Worm (Caenorhabditis elegans) whole organism, late embryonic: ENCODE data around the gene B0393.5.

Experiments
- C08G9.2 ChIP-seq: sonication (generic microtip); optimal IDR thresholded peaks from 2 replicates; lab custom pipeline; 2016; ENCODE audit warnings: mild to moderate bottlenecking, missing genetic modification characterization, moderate library complexity, missing compliant biosample characterization
- C38D4.7 ChIP-seq: fragments of 200-800 bp; sonication (Bioruptor generic); optimal IDR thresholded peaks from 2 replicates; lab custom pipeline; 2018; ENCODE audit warnings: mild to moderate bottlenecking, missing genetic modification characterization, moderate library complexity, missing compliant biosample characterization
- K02D7.2 ChIP-seq: sonication (generic microtip); optimal IDR thresholded peaks from 2 replicates; lab custom pipeline; 2017; ENCODE audit warnings: mild to moderate bottlenecking, missing genetic modification characterization, missing compliant biosample characterization
- K09A11.1 ChIP-seq: sonication (generic microtip); optimal IDR thresholded peaks from 2 replicates; lab custom pipeline; 2017; ENCODE audit warnings: antibody characterized with exemption, mild to moderate bottlenecking, missing genetic modification characterization, missing compliant biosample characterization; ENCODE audit not compliant: insufficient read depth
- T23F11.4 ChIP-seq: fragments of 200-800 bp; sonication (Bioruptor generic); optimal IDR thresholded peaks from 2 replicates; lab custom pipeline; 2018; ENCODE audit warnings: mild to moderate bottlenecking, missing genetic modification characterization, missing compliant biosample characterization
- Y22D7AL.16 ChIP-seq: sonication (generic microtip); optimal IDR thresholded peaks from 2 replicates; lab custom pipeline; 2016; ENCODE audit warnings: missing genetic modification characterization, missing compliant biosample characterization
- ceh-14 ChIP-seq: sonication (generic microtip); optimal IDR thresholded peaks from 2 replicates; lab custom pipeline; 2016; ENCODE audit warnings: missing genotype, missing genetic modification characterization, missing compliant biosample characterization
- ceh-18 ChIP-seq: sonication (generic microtip); optimal IDR thresholded peaks from 2 replicates; lab custom pipeline; 2016; ENCODE audit warnings: missing genetic modification characterization, missing compliant biosample characterization
- ceh-19 ChIP-seq: fragments of 200-800 bp; sonication (Bioruptor generic); optimal IDR thresholded peaks from 2 replicates; lab custom pipeline; 2018; ENCODE audit warnings: mild to moderate bottlenecking, missing genetic modification characterization, missing compliant biosample characterization
- ceh-2 ChIP-seq: sonication (generic microtip); optimal IDR thresholded peaks from 2 replicates; lab custom pipeline; 2016; ENCODE audit warnings: missing genotype, missing genetic modification characterization, missing compliant biosample characterization
- ceh-24 ChIP-seq: sonication (generic microtip); optimal IDR thresholded peaks from 2 replicates; lab custom pipeline; 2016; ENCODE audit warnings: mild to moderate bottlenecking, missing genetic modification characterization, missing compliant biosample characterization
- ceh-30 ChIP-seq: fragments of 150-350 bp; optimal IDR thresholded peaks from 2 replicates; lab custom pipeline; 2014; ENCODE audit warnings: missing biosample characterization, missing genetic modification characterization
- ceh-31 ChIP-seq: sonication (generic microtip); optimal IDR thresholded peaks from 2 replicates; lab custom pipeline; 2016; ENCODE audit warnings: missing genetic modification characterization, missing compliant biosample characterization
- ceh-48 ChIP-seq: sonication (generic microtip); optimal IDR thresholded peaks from 2 replicates; lab custom pipeline; 2016; ENCODE audit warnings: missing genetic modification characterization, inconsistent platforms, missing compliant biosample characterization
- ceh-6 ChIP-seq: fragments of 200-800 bp; sonication (Bioruptor generic); optimal IDR thresholded peaks from 2 replicates; lab custom pipeline; 2018; ENCODE audit warnings: mild to moderate bottlenecking, missing genetic modification characterization, missing compliant biosample characterization
- ceh-9 ChIP-seq: sonication (generic microtip); optimal IDR thresholded peaks from 2 replicates; lab custom pipeline; 2016; ENCODE audit warnings: mild to moderate bottlenecking, missing genetic modification characterization, inconsistent platforms, missing compliant biosample characterization
- che-1 ChIP-seq: sonication (generic microtip); optimal IDR thresholded peaks from 2 replicates; lab custom pipeline; 2016; ENCODE audit warnings: mild to moderate bottlenecking, missing genetic modification characterization, missing compliant biosample characterization
- dmd-4 ChIP-seq: sonication (generic microtip); optimal IDR thresholded peaks from 2 replicates; lab custom pipeline; 2016; ENCODE audit warnings: borderline replicate concordance, missing genetic modification characterization, missing compliant biosample characterization
- dve-1 ChIP-seq: sonication (generic microtip); optimal IDR thresholded peaks from 2 replicates; lab custom pipeline; 2017; ENCODE audit warnings: antibody characterized with exemption, mild to moderate bottlenecking, missing genetic modification characterization, missing compliant biosample characterization
- elt-2 ChIP-seq: sonication (generic microtip); optimal IDR thresholded peaks from 2 replicates; lab custom pipeline; 2016; ENCODE audit warnings: missing genetic modification reagents, missing genetic modification characterization, missing compliant biosample characterization
- eyg-1 ChIP-seq: sonication (generic microtip); optimal IDR thresholded peaks from 2 replicates; lab custom pipeline; 2016; ENCODE audit warnings: missing genotype, missing genetic modification characterization, missing compliant biosample characterization
- fax-1 ChIP-seq: sonication (generic microtip); optimal IDR thresholded peaks from 2 replicates; lab custom pipeline; 2016; ENCODE audit warnings: missing genotype, missing genetic modification characterization, missing compliant biosample characterization
- fkh-6 ChIP-seq: sonication (generic microtip); optimal IDR thresholded peaks from 2 replicates; lab custom pipeline; 2016; ENCODE audit warnings: missing genetic modification characterization, missing compliant biosample characterization
- gmeb-2 ChIP-seq: sonication (generic microtip); optimal IDR thresholded peaks from 2 replicates; lab custom pipeline; 2016; ENCODE audit warnings: missing genetic modification characterization, inconsistent platforms, missing compliant biosample characterization
- hlh-15 ChIP-seq: sonication (generic microtip); optimal IDR thresholded peaks from 2 replicates; lab custom pipeline; 2016; ENCODE audit warnings: missing genetic modification characterization, missing compliant biosample characterization
- hlh-6 ChIP-seq: sonication (generic microtip); optimal IDR thresholded peaks from 2 replicates; lab custom pipeline; 2016; ENCODE audit warnings: missing genotype, missing genetic modification characterization, missing compliant biosample characterization
- hlh-8 ChIP-seq: sonication (generic microtip); optimal IDR thresholded peaks from 2 replicates; lab custom pipeline; 2016; ENCODE audit warnings: missing genotype, missing genetic modification characterization, missing compliant biosample characterization
- lim-6 ChIP-seq: sonication (generic microtip); optimal IDR thresholded peaks from 2 replicates; lab custom pipeline; 2016; ENCODE audit warnings: missing genetic modification characterization, missing compliant biosample characterization
- madf-2 ChIP-seq: sonication (generic microtip); optimal IDR thresholded peaks from 2 replicates; lab custom pipeline; 2017; ENCODE audit warnings: missing genetic modification characterization, missing compliant biosample characterization
- mec-3 ChIP-seq: sonication (generic microtip); optimal IDR thresholded peaks from 2 replicates; lab custom pipeline; 2016; ENCODE audit warnings: borderline replicate concordance, missing genetic modification characterization, missing compliant biosample characterization
- nfya-1 ChIP-seq: sonication (generic microtip); optimal IDR thresholded peaks from 2 replicates; lab custom pipeline; 2017; ENCODE audit warnings: missing genetic modification characterization, mild to moderate bottlenecking, missing compliant biosample characterization, antibody characterized with exemption, moderate library complexity
- nhr-11 ChIP-seq: fragments of 150-350 bp; optimal IDR thresholded peaks from 2 replicates; lab custom pipeline; 2014; ENCODE audit warnings: missing biosample characterization, missing genetic modification characterization
- npax-4 ChIP-seq: sonication (generic microtip); optimal IDR thresholded peaks from 2 replicates; lab custom pipeline; 2016; ENCODE audit warnings: missing genetic modification characterization, missing compliant biosample characterization
- odd-2 ChIP-seq: sonication (generic microtip); optimal IDR thresholded peaks from 2 replicates; lab custom pipeline; 2017; ENCODE audit warnings: antibody characterized with exemption, mild to moderate bottlenecking, missing genetic modification characterization, missing compliant biosample characterization
- pat-9 ChIP-seq: fragments of 200-800 bp; sonication (Bioruptor generic); optimal IDR thresholded peaks from 2 replicates; lab custom pipeline; 2018; ENCODE audit warnings: mild to moderate bottlenecking, missing genetic modification characterization, moderate library complexity, missing compliant biosample characterization
- pax-1 ChIP-seq: fragments of 150-350 bp; optimal IDR thresholded peaks from 2 replicates; lab custom pipeline; 2014; ENCODE audit warnings: missing biosample characterization, missing genetic modification characterization
- pha-2 ChIP-seq: sonication (generic microtip); optimal IDR thresholded peaks from 2 replicates; lab custom pipeline; 2017; ENCODE audit warnings: mild to moderate bottlenecking, missing genetic modification characterization, missing compliant biosample characterization
- pha-4 ChIP-seq: fragments of 150-350 bp; optimal IDR thresholded peaks from 2 replicates; lab custom pipeline; 2018; ENCODE audit warnings: missing biosample characterization, missing genetic modification reagents, missing genetic modification characterization
- pqm-1 ChIP-seq: sonication (generic microtip); optimal IDR thresholded peaks from 2 replicates; lab custom pipeline; 2016; ENCODE audit warnings: missing genetic modification characterization, missing compliant biosample characterization
- sdc-2 ChIP-seq: sonication (generic microtip); optimal IDR thresholded peaks from 2 replicates; lab custom pipeline; 2016; ENCODE audit warnings: missing genotype, missing genetic modification characterization, missing compliant biosample characterization
- sox-2 ChIP-seq: fragments of 200-800 bp; sonication (Bioruptor generic); IDR thresholded peaks from 2 replicates; pipeline ENCODE4 v1.3.6; 2022; ENCODE audit warnings: missing genetic modification reagents, missing genetic modification characterization, missing compliant biosample characterization
- sox-4 ChIP-seq: sonication (generic microtip); optimal IDR thresholded peaks from 2 replicates; lab custom pipeline; 2017; ENCODE audit warnings: mild to moderate bottlenecking, missing genetic modification characterization, inconsistent platforms, missing compliant biosample characterization
- tbx-7 ChIP-seq: sonication (generic microtip); optimal IDR thresholded peaks from 2 replicates; lab custom pipeline; 2016; ENCODE audit warnings: missing genotype, missing genetic modification characterization, missing compliant biosample characterization
- unc-3 ChIP-seq, 2 experiments: fragments of 200-800 bp in 1 of 2; sonication (Bioruptor generic) in 1 of 2; sonication (generic microtip) in 1 of 2; conservative IDR thresholded peaks in 1 of 2; optimal IDR thresholded peaks in 1 of 2; 2 replicates each; pipeline versions ENCODE4 v1.3.6 to Lab custom; 2016 to 2022; ENCODE audit warnings: missing compliant biosample characterization in 2 of 2, missing genetic modification characterization in 2 of 2, missing genetic modification reagents in 1 of 2
- unc-42 ChIP-seq: sonication (generic microtip); optimal IDR thresholded peaks from 2 replicates; lab custom pipeline; 2016; ENCODE audit warnings: missing genotype, missing genetic modification characterization, missing compliant biosample characterization
- zip-5 ChIP-seq: sonication (generic microtip); optimal IDR thresholded peaks from 2 replicates; lab custom pipeline; 2016; ENCODE audit warnings: missing genetic modification characterization, missing compliant biosample characterization
- ztf-16 ChIP-seq: sonication (generic microtip); optimal IDR thresholded peaks from 2 replicates; lab custom pipeline; 2017; ENCODE audit warnings: missing genetic modification characterization, missing compliant biosample characterization

Gene B0393.5

DNA sequence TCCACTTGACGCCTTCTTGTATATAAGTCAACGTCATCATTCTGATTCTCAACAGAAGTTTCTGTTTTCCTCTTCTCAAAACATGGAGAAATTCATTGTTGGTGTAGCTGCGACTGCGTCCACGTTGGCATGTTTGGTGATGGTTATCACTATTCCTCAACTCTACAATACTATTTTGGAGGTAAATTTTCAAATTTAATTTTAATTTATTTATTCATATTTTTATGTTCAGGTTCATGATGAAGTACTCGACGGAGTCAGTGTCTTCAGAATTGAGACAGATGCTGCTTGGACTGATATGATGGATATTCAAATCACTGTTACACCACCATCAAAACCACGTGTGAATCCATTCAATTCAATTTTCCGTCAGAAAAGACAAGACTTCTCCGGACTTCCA lies 17.5 kb upstream of the B0393.5 start, which contains the start of gene col-89:
Gene col-89 (plus strand): TSS at position 19 of the 400 bp plus-strand sequence.
- TF ChIP-seq sox-2 (GFP tag; lab: Robert Waterston, UW) = no peak
- TF ChIP-seq ceh-30 (tag; lab: Kevin White, UChicago) = no peak

DNA sequence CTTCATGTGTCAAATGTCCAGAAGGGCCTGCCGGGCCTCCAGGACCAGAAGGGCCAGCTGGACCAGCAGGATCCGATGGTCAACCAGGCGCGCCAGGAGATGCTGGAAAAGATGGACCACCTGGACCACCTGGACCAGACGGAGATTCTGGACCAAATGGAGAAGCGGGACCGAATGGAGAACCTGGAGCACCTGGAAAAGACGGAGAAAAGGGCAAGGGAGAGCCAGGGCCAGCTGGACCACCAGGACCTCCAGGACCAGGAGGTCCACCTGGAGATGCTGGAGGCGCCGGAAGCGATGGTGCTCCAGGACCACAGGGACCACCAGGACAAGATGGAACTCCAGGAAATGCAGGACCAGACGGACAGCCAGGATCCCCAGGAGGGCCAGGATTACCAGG lies 16.9 kb upstream of the B0393.5 start:
- TF ChIP-seq ceh-14 (tag; lab: Kevin White, UChicago) = no peak
- TF ChIP-seq C08G9.2 (tag; lab: Kevin White, UChicago) = peak; percentile 22
- TF ChIP-seq, all 69 proteins: peak for 1

DNA sequence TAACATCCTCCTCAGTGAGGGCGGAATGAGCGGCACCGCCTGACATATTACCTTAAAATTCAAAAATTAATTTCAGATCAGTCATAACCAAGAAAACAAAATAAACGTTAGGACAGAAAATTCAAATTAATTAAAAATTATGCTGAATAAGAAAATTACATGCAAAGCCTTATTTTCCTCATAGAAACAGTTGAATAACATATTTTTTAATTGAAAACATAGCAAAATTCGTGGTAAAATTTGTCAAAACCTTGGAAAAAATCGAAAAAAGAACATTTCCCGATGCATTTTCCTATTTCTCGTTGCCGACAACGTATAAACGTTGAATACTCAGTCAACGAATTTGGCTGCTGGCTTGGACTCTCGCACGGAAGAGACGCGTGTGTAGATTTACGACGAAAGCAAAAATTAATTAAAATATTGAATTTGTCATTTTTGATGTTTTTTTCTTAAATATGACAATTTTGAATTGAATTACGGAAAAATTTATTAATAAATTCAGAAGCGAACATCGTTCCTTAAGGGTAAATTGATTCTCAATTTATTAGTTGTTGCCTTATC lies 11.5 kb upstream of the B0393.5 start, which contains the start of the genes rps-0 and rbg-3:
Gene rps-0 (minus strand): TSS at position 51 of the 561 bp plus-strand sequence.
Gene rbg-3 (plus strand): TSS at position 424 of the 561 bp plus-strand sequence.
- TF ChIP-seq gmeb-2 (tag; lab: Kevin White, UChicago) = no peak
- no peak for TF ChIP-seq nhr-11 (tag; lab: Kevin White, UChicago)
- no peak for TF ChIP-seq che-1
- TF ChIP-seq ceh-18 (tag; lab: Kevin White, UChicago) = peak; percentile 68
- peak; percentile 92 for TF ChIP-seq pax-1
- TF ChIP-seq K09A11.1 (tag; lab: Kevin White, UChicago) = no peak
- peak; percentile 9 for TF ChIP-seq ceh-48 (tag; lab: Kevin White, UChicago)
- no peak for TF ChIP-seq K02D7.2 (tag; lab: Kevin White, UChicago)
- no peak for TF ChIP-seq dmd-4 (tag; lab: Kevin White, UChicago)
- TF ChIP-seq ceh-19 (GFP tag; lab: Kevin White, UChicago) = no peak
- TF ChIP-seq dve-1 (tag; lab: Kevin White, UChicago) = peak; percentile 67
- TF ChIP-seq fax-1 (tag; lab: Kevin White, UChicago) = no peak
- TF ChIP-seq fkh-6 (tag; lab: Kevin White, UChicago) = no peak
- no peak for TF ChIP-seq Y22D7AL.16 (tag; lab: Kevin White, UChicago)
- TF ChIP-seq pqm-1 (tag; lab: Kevin White, UChicago) = no peak
- TF ChIP-seq pha-4 = no peak
- TF ChIP-seq eyg-1 (tag; lab: Kevin White, UChicago) = no peak
- TF ChIP-seq mec-3 (tag; lab: Kevin White, UChicago) = no peak
- TF ChIP-seq hlh-8 (tag; lab: Kevin White, UChicago) = no peak
- TF ChIP-seq sox-4 = no peak
- TF ChIP-seq C38D4.7 (GFP tag; lab: Kevin White, UChicago) = no peak
- TF ChIP-seq nfya-1 (tag; lab: Kevin White, UChicago) = peak; percentile 87
- peak; percentile 1 for TF ChIP-seq ceh-2 (tag; lab: Kevin White, UChicago)
- TF ChIP-seq ceh-24 (tag; lab: Kevin White, UChicago) = no peak
- TF ChIP-seq sox-2 (GFP tag; lab: Robert Waterston, UW) = no peak
- TF ChIP-seq hlh-6 (tag; lab: Kevin White, UChicago) = no peak
- no peak for TF ChIP-seq lim-6 (tag; lab: Kevin White, UChicago)
- TF ChIP-seq pat-9 (tag; lab: Kevin White, UChicago) = no peak
- no peak for TF ChIP-seq sdc-2 (tag; lab: Kevin White, UChicago)
- no peak for TF ChIP-seq ceh-9
- TF ChIP-seq ztf-16 (tag; lab: Kevin White, UChicago) = no peak
- TF ChIP-seq npax-4 = no peak
- TF ChIP-seq ceh-14 (tag; lab: Kevin White, UChicago) = peak; percentile 70
- peak; percentile 75 for TF ChIP-seq ceh-31 (tag; lab: Kevin White, UChicago)
- TF ChIP-seq hlh-15 (tag; lab: Kevin White, UChicago) = no peak
- no peak for TF ChIP-seq T23F11.4 (GFP tag; lab: Kevin White, UChicago)
- TF ChIP-seq ceh-6 = no peak
- peak; percentile 33 for TF ChIP-seq elt-2 (tag; lab: Kevin White, UChicago)
- TF ChIP-seq tbx-7 = peak; percentile 9
- no peak for TF ChIP-seq zip-5 (tag; lab: Kevin White, UChicago)
- no peak for TF ChIP-seq madf-2
- no peak for TF ChIP-seq pha-2 (tag; lab: Kevin White, UChicago)
- TF ChIP-seq unc-42 (tag; lab: Kevin White, UChicago) = peak; percentile 96
- no peak for TF ChIP-seq odd-2 (tag; lab: Kevin White, UChicago)
- TF ChIP-seq unc-3 (GFP tag; conservative IDR thresholded peaks at IDR 0.05; lab: Robert Waterston, UW) = no peak
- TF ChIP-seq unc-3 (tag; optimal IDR thresholded peaks at IDR 0.05; lab: Kevin White, UChicago) = no peak
